Worm (Caenorhabditis elegans): Measurements from ENCODE around the gene W02A2.12.

Gene W02A2.12

DNA sequence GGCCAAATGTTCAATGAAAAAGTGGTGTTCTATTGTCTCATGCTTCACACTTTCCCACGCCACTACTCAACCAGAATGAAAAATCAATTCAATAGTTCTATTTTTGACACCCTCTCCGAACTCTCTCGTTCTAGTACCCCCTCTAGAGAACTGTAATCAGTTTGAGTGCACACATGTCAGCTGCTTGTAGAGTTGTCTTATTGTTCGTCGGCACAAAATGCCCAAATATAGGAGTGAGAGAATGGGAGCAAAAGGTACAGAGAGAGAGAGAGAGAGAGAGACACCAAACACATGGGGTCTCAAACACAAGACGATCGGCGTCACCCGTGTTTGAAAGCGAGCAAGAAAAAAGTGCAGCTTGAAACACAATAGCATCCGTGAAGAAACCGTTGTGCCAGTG lies 14.3 kb downstream of the W02A2.12 start:
- TF ChIP-seq hlh-15 (tag; optimal IDR thresholded peaks at IDR 0.05) (no peak), ceh-6 (GFP tag; optimal IDR thresholded peaks at IDR 0.05) (no peak), elt-2 (tag; optimal IDR thresholded peaks at IDR 0.05) (no peak), T23F11.4 (GFP tag; optimal IDR thresholded peaks at IDR 0.05) (no peak), ahr-1 (tag; optimal IDR thresholded peaks at IDR 0.05) (no peak), unc-42 (tag; optimal IDR thresholded peaks at IDR 0.05) (no peak), unc-86 (tag; optimal IDR thresholded peaks at IDR 0.05) (no peak), elt-4 (tag; optimal IDR thresholded peaks at IDR 0.05) (no peak), mec-3 (tag; optimal IDR thresholded peaks at IDR 0.05; ENCODE audit: borderline replicate concordance) (no peak), tbx-7 (tag; optimal IDR thresholded peaks at IDR 0.05) (no peak)

DNA sequence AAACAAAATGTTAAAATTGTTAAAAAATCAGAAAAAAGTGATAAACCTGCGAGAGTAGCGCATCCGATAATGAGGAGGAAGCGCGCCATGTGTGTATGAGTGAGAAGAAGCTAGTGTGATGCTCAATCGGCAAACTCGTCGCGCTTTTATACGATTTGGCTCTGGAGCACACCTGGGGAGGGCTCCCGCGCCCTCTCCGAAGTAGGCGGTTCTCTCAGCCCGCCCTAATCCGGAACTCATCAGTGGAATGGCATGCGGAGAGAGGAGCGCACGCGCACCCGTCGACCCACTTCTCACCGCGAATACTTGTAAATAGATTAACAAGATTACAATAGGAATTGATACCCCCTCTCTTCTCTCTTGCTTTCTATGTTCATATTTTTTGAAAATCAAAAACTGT lies 17.3 kb downstream of the W02A2.12 start, which contains the start of gene pqn-74:
TSS of gene pqn-74 (minus strand) at position 122 of the 400 bp plus-strand sequence.
- TF ChIP-seq gmeb-2 (tag; optimal IDR thresholded peaks at IDR 0.05) (no peak), pag-3 (tag; optimal IDR thresholded peaks at IDR 0.05; ENCODE audit: borderline replicate concordance) (no peak), pqm-1 (tag; optimal IDR thresholded peaks at IDR 0.05) (no peak), pat-9 (tag; optimal IDR thresholded peaks at IDR 0.05) (no peak), fkh-10 (GFP tag; optimal IDR thresholded peaks at IDR 0.05) (no peak), eyg-1 (tag; optimal IDR thresholded peaks at IDR 0.05) (no peak), pha-2 (tag; optimal IDR thresholded peaks at IDR 0.05) (no peak), tbx-2 (tag; optimal IDR thresholded peaks at IDR 0.05) (no peak), odd-2 (tag; optimal IDR thresholded peaks at IDR 0.05) (no peak)

DNA sequence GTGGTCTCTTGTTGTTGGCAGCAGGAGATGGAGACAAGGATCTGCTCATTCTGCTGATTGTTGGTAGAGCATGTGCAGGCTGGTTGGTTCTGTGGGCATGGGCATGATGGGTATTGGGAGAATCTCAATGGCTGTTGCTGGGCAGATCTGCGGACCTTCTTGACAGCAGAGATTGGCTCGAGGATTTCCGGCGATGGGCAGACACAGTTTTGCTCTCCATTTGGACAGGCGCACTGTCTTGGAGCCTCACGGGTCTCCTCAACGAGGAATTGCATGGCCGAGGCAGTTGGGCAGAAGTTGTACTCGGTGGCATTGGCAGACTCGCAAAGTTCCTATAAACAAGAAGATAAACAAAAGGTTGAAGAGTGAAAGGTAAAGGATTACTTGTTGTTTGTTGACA lies 18.1 kb downstream of the W02A2.12 start:
- TF ChIP-seq ceh-24 (tag; optimal IDR thresholded peaks at IDR 0.05) (no peak), sox-4 (tag; optimal IDR thresholded peaks at IDR 0.05) (no peak), pax-1 (tag; optimal IDR thresholded peaks at IDR 0.05) (no peak), nhr-232 (tag; optimal IDR thresholded peaks at IDR 0.05) (no peak), gmeb-2 (tag; optimal IDR thresholded peaks at IDR 0.05) (no peak), hlh-30 (tag; optimal IDR thresholded peaks at IDR 0.05; ENCODE audit: insufficient read depth) (no peak), ref-2 (tag; optimal IDR thresholded peaks at IDR 0.05) (no peak), fkh-6 (tag; optimal IDR thresholded peaks at IDR 0.05) (no peak)

DNA sequence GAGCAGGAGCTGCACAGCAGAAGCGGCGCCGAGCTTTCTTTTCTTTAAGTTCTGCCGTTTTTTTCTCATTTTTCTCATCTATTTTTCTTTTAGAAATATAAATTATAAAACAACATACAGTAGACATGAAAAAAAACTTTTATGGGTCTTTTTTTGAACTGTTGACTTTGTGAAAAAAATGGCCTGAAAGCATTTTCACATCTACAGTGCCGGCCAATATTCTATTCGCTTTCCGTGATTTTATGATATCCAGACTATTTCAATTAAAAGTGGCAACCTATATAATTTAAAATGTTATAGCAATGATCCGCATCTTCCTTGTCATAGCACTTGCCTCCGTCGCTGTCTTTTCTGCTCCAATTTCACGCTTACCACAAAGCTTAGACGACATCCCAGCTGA lies 20.6 kb downstream of the W02A2.12 start, which contains the start of gene far-6:
TSS of gene far-6 (plus strand) at position 301 of the 400 bp plus-strand sequence.
- no peak for TF ChIP-seq pax-1 (tag; optimal IDR thresholded peaks at IDR 0.05)
- no peak for TF ChIP-seq ceh-14 (tag; optimal IDR thresholded peaks at IDR 0.05)
- no peak for TF ChIP-seq ceh-2 (tag; optimal IDR thresholded peaks at IDR 0.05)
- no peak for TF ChIP-seq fkh-10 (GFP tag; optimal IDR thresholded peaks at IDR 0.05)
- TF ChIP-seq odd-2 (tag; optimal IDR thresholded peaks at IDR 0.05): no peak
- TF ChIP-seq nhr-11 (tag; optimal IDR thresholded peaks at IDR 0.05): no peak
- TF ChIP-seq ceh-6 (GFP tag; optimal IDR thresholded peaks at IDR 0.05): no peak
- no peak for TF ChIP-seq pat-9 (tag; optimal IDR thresholded peaks at IDR 0.05)
- TF ChIP-seq pag-3 (tag; optimal IDR thresholded peaks at IDR 0.05; ENCODE audit: borderline replicate concordance): no peak
- no peak for TF ChIP-seq eyg-1 (tag; optimal IDR thresholded peaks at IDR 0.05)
- TF ChIP-seq C38D4.7 (GFP tag; optimal IDR thresholded peaks at IDR 0.05): no peak
- TF ChIP-seq mec-3 (tag; optimal IDR thresholded peaks at IDR 0.05; ENCODE audit: borderline replicate concordance): no peak
- no peak for TF ChIP-seq ceh-24 (tag; optimal IDR thresholded peaks at IDR 0.05)
- TF ChIP-seq sox-2 (GFP tag; IDR thresholded peaks at IDR 0.05): no peak
- no peak for TF ChIP-seq K02D7.2 (tag; optimal IDR thresholded peaks at IDR 0.05)
- TF ChIP-seq madf-2 (tag; optimal IDR thresholded peaks at IDR 0.05): no peak
- no peak for TF ChIP-seq elt-2 (tag; optimal IDR thresholded peaks at IDR 0.05)
- TF ChIP-seq pha-4 (tag; optimal IDR thresholded peaks at IDR 0.05): no peak

DNA sequence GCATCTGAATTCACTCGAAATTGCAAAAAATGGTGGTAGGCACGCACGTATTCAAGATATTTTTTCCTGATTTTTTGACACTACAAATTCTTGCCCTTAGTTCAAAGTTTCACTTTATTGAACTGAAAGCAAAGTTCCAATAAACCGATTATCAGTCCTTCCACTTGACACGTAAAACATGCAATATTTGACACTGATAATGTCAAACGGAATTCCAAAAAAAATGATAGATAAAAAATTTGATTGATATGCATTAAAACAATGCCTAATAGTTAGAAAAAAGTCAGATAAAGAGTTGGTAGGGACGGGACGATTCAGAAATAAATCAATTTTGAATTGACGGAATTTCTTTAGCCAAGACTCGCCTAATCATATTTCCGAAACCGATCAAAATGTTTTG lies 21.6 kb downstream of the W02A2.12 start:
- TF ChIP-seq hlh-8 (tag; optimal IDR thresholded peaks at IDR 0.05): no peak
- TF ChIP-seq elt-2 (tag; optimal IDR thresholded peaks at IDR 0.05): peak; percentile 50
